Worm (Caenorhabditis elegans): ENCODE data around the gene R05H10.3.

R05H10.3 gene

DNA sequence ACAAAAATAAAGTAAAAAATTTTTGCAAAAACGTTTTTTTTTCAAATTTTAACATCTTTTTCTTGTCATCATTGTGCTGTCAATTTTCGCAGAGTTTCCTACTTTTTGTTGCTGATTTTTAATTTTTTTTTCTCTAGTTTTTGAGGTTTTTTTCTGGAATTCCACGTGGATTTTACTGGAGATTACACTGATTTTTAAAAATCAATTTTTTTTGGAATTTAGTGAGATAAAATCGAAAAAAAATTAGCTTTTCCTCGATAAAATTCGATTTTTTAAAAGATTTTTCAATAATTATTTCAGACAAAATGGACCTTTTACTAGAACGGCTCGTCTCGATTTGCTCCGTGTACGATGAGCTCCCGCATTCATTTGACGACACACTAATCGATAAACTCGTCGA is at the start of gene R05H10.3:
Gene R05H10.3 (plus strand): TSS at position 301 of the 400 bp plus-strand sequence.
- TF ChIP-seq dao-5 (tag; optimal IDR thresholded peaks at IDR 0.05) (no peak), him-1 (tag; optimal IDR thresholded peaks at IDR 0.05) (no peak), W03F9.2 (tag; optimal IDR thresholded peaks at IDR 0.05) (no peak)

DNA sequence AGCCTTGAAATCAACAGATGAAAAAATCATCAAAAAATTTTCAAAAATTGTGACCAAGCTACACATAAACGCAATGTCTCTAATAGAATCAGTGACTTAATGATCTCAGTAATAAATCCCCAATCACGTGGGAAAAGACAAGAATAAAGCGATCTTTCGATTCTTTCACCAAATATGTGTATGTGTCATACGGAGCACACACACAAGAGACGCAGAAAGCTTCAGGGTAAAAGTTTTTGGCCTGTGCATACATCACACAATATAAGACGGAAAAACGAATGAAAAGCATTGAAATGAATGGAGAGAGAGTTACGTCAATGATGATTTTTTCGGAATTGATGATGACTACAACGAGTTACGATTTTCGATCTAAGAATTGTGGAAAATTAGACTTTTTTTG is 49.3 kb upstream of the R05H10.3 start:
- TF ChIP-seq W03F9.2 (tag; optimal IDR thresholded peaks at IDR 0.05) (no peak), him-1 (tag; optimal IDR thresholded peaks at IDR 0.05) (no peak), dao-5 (tag; optimal IDR thresholded peaks at IDR 0.05) (no peak)

DNA sequence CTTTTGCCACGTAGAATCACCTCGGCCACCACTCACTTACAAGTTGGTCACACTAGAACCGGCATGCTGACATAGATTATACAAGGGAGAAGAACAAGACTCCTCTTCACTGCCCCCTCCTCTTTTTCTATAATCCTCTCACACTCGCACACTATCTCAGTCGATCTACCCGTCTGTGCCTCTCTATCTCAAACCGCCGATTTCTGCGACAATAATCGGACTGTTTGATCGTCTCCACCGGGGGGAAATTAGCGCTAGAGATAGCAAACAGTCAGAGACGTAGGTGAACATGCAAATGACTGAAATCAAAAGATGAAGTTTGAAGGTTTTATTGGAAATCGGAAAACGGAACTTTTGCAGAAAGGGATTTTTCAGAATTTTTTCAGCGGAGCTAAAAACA is 47.3 kb upstream of the R05H10.3 start:
- TF ChIP-seq him-1 (tag; optimal IDR thresholded peaks at IDR 0.05) (no peak), W03F9.2 (tag; optimal IDR thresholded peaks at IDR 0.05) (no peak), dao-5 (tag; optimal IDR thresholded peaks at IDR 0.05) (no peak)

DNA sequence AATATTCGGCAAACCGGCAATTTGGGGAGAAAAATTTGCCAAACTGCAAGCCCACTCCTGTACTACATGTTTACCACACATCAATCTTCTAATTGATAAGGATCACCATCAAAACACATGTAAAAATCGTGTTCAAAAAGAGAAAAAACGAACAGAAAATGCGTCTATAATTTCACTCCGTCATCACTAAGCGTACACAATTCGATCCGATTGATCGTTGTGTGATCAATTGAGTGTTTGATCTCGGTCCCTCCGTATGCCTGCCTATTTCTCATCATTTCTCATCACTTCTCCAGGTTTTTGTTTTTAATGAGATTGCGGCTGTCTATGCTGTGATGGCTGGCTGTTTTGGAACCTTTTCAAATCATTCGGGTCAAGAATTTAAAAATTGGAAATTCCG is 44.3 kb upstream of the R05H10.3 start:
- TF ChIP-seq dao-5 (tag; optimal IDR thresholded peaks at IDR 0.05): no peak
- TF ChIP-seq W03F9.2 (tag; optimal IDR thresholded peaks at IDR 0.05): no peak
- no peak for TF ChIP-seq him-1 (tag; optimal IDR thresholded peaks at IDR 0.05)

DNA sequence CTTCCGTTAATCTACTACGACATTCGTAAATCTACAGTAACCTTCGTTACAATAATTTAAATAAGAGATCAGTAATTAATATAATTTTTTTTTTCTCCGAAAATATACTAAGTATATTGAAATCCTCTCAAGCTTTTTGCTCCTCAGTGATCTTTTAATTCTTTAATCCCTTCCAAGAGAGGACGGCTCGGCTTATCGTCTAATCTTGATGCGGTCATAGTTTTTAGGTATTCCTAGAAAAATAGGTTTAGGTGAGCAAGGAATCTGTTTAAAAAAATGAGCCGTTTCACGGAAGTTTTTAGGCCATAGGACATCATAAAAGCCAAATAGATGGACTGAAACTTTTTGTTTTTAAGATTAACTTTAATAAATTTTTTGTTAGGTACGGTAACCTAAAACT is 37.7 kb upstream of the R05H10.3 start:
- TF ChIP-seq W03F9.2 (tag; optimal IDR thresholded peaks at IDR 0.05): no peak
- no peak for TF ChIP-seq him-1 (tag; optimal IDR thresholded peaks at IDR 0.05)

- TF ChIP-seq dao-5 (tag; optimal IDR thresholded peaks at IDR 0.05): no peak
- no peak for TF ChIP-seq W03F9.2 (tag; optimal IDR thresholded peaks at IDR 0.05)
- TF ChIP-seq him-1 (tag; optimal IDR thresholded peaks at IDR 0.05): no peak
Measured at ce11 chrII:14838596-14839215, 31.0 kb upstream of the R05H10.3 start.

DNA sequence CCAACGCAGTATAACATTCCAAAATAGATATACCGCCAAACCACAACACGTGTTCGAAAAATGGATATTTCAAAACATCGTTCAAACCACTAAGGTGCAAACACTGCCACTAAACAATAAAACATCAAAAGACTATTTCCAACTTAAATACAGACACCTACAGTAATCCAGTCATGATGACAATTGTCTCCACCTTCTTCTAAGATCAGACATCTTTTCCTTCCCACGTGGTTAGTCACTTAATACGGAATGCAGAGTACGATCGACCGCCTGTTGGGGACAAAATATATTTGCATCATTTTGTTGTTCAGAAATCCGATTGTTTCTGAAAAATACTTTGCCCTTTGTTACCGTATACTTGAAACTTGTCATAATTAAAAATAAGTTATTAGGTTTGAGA is 28.5 kb upstream of the R05H10.3 start:
- TF ChIP-seq W03F9.2 (tag; optimal IDR thresholded peaks at IDR 0.05) (no peak), dao-5 (tag; optimal IDR thresholded peaks at IDR 0.05) (no peak), him-1 (tag; optimal IDR thresholded peaks at IDR 0.05) (no peak)

DNA sequence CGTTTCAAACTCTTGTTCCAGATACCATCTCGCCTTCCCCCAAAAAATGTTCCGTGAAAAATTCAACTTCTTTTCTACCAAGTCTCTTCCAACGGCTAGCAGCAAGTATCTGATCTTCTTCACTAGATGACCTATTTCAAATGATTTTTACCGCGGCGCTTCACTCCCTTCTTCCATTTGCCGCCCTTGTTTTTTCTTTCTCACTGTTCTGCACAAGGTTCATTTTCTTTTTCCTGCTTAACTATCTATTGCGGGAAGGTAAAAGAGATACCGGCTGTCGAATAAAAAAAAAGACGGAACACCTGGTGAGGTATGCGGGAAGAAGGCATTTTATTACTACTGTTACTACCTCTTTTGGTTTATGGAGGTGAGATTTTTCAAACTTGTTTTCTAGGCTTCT is 26.7 kb upstream of the R05H10.3 start, which contains the start of gene cdh-7:
Gene cdh-7 (plus strand): TSS at position 214 of the 400 bp plus-strand sequence.
- no peak for TF ChIP-seq him-1 (tag; optimal IDR thresholded peaks at IDR 0.05)
- no peak for TF ChIP-seq dao-5 (tag; optimal IDR thresholded peaks at IDR 0.05)
- no peak for TF ChIP-seq W03F9.2 (tag; optimal IDR thresholded peaks at IDR 0.05)

DNA sequence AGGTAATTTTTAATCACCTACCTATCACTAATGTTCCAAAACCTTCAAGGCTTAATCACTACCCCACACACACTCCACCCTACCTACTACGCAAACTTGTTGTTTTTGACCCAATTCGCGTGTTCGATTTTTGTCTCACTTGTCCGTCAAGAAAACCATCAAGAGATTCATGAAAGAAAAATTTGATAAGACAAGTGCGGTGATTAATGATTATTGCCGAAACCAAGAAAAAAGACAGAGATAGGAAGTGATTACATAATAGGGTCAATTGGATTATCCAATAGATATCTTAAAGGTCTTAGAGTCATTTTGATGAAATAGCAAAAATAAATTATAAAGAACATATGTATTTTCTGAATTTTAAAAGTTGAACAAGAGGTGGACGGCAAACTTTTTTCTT is 25.5 kb upstream of the R05H10.3 start:
- TF ChIP-seq dao-5 (tag; optimal IDR thresholded peaks at IDR 0.05) (no peak), him-1 (tag; optimal IDR thresholded peaks at IDR 0.05) (no peak), W03F9.2 (tag; optimal IDR thresholded peaks at IDR 0.05) (no peak)

DNA sequence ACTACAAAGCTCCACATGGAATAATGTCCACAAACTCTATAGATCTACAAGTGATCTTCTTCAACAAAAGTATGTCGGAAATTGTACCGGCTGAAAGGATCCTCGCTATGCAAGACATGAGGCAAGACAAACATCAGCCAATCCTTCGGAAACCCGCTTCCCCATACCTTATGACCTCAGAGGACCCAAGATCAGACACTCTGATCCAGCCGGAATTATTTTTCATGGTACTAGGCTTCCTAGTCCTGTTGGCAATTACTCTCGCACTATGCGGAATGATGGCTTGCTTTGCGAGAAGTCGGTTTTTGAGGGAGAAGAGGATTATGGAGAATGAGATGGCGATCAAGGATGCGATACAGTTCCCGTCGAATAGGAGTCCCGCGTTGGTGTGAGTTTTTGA is 19.8 kb upstream of the R05H10.3 start:
- TF ChIP-seq him-1 (tag; optimal IDR thresholded peaks at IDR 0.05): no peak
- TF ChIP-seq dao-5 (tag; optimal IDR thresholded peaks at IDR 0.05): no peak
- no peak for TF ChIP-seq W03F9.2 (tag; optimal IDR thresholded peaks at IDR 0.05)

ce11 chrII:14851483-14851882 is 18.3 kb upstream of the R05H10.3 start, which contains the start of gene R05H10.1:
R05H10.1 (plus strand) TSS chrII:14851816.
- TF ChIP-seq W03F9.2 (tag; optimal IDR thresholded peaks at IDR 0.05) (no peak), dao-5 (tag; optimal IDR thresholded peaks at IDR 0.05) (no peak), him-1 (tag; optimal IDR thresholded peaks at IDR 0.05) (no peak)

ce11 chrII:14855229-14855628 is 14.5 kb upstream of the R05H10.3 start, which contains the start of gene R05H10.7:
R05H10.7 (plus strand) TSS chrII:14855529.
- no peak for TF ChIP-seq dao-5 (tag; optimal IDR thresholded peaks at IDR 0.05)
- TF ChIP-seq W03F9.2 (tag; optimal IDR thresholded peaks at IDR 0.05): no peak
- no peak for TF ChIP-seq him-1 (tag; optimal IDR thresholded peaks at IDR 0.05)

DNA sequence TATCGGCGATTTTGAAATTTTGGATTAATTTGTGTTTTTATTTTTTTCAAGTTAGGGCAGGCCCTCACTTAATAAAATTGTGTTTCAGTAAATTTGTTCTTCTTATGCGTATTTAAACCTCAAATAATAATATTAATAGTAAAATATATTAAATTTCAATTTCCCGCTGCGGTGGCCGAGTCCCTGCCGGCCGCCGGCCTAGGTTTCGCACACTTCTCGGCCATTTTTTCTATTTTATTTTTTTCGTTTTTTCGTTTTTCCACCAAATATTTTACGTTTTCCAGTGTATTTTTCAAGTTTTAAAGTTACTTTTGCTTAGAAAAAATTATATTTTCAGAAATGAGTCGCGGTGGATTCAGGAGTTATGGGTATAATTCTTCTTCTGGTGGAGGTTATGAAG is 12.8 kb upstream of the R05H10.3 start, which contains the start of gene rbm-28:
Gene rbm-28 (plus strand): TSS at position 338 of the 400 bp plus-strand sequence.
- TF ChIP-seq W03F9.2 (tag; optimal IDR thresholded peaks at IDR 0.05) (peak; percentile 33), dao-5 (tag; optimal IDR thresholded peaks at IDR 0.05) (no peak)

- TF ChIP-seq dao-5 (tag; optimal IDR thresholded peaks at IDR 0.05) (no peak), W03F9.2 (tag; optimal IDR thresholded peaks at IDR 0.05) (no peak), him-1 (tag; optimal IDR thresholded peaks at IDR 0.05) (no peak)
Measured at ce11 chrII:14866156-14866555, 3.6 kb upstream of the R05H10.3 start.

DNA sequence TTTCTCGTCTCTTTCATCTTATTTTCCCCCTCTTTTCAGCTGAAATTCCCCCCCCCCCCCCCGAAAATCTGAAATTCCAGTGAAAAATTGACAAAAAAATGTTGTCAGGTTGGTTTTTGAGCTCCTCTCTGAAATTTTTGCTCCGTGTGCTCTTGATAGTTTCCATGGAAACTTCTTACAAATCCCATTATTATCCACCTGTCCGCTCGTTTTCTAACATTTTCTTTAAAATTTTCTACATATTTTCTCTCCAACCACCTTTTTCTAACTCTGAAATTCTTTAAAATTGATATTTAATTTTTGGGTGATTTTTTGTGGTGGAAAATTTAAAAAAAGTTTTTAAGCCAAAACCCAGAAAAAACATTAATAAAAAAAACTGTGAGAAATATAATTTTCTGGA is 3.1 kb upstream of the R05H10.3 start, which contains the start of gene gpx-2:
Gene gpx-2 (plus strand): TSS at position 99 of the 400 bp plus-strand sequence.
- TF ChIP-seq dao-5 (tag; optimal IDR thresholded peaks at IDR 0.05) (no peak), him-1 (tag; optimal IDR thresholded peaks at IDR 0.05) (no peak), W03F9.2 (tag; optimal IDR thresholded peaks at IDR 0.05) (no peak)

Measured in whole organism, L4/young adult.